Worm (Caenorhabditis elegans) whole organism, L4 larva: ENCODE data around the gene F42A9.6.

Experiments used
- F10B5.3 ChIP-seq: sonication (generic microtip); optimal IDR thresholded peaks from 2 replicates; lab custom pipeline; 2016; ENCODE audit warnings: mild to moderate bottlenecking, missing genetic modification characterization, missing compliant biosample characterization
- F26F4.8 ChIP-seq: fragments of 200-800 bp; sonication (Bioruptor generic); conservative IDR thresholded peaks from 2 replicates; pipeline ENCODE4 v1.3.6; 2022; ENCODE audit warnings: missing genetic modification characterization, missing compliant biosample characterization
- R02D3.7 ChIP-seq: fragments of 150-350 bp; sonication (generic microtip); optimal IDR thresholded peaks from 3 replicates; lab custom pipeline; 2014; ENCODE audit warnings: missing biosample characterization, missing genetic modification characterization
- T20F7.1 ChIP-seq: fragments of 200-800 bp; sonication (Bioruptor generic); optimal IDR thresholded peaks from 2 replicates; lab custom pipeline; 2018; ENCODE audit warnings: mild to moderate bottlenecking, missing genetic modification characterization, missing compliant biosample characterization
- T26A8.4 ChIP-seq: fragments of 200-800 bp; sonication (Bioruptor generic); IDR thresholded peaks from 2 replicates; pipeline ENCODE4 v1.3.6; 2022; ENCODE audit warnings: missing genetic modification characterization, missing compliant biosample characterization
- Y48G9A.11 ChIP-seq: fragments of 200-800 bp; sonication (Bioruptor generic); IDR thresholded peaks from 2 replicates; pipeline ENCODE4 v1.3.6; 2022; ENCODE audit warnings: missing genetic modification reagents, missing genetic modification characterization, missing compliant biosample characterization
- ZK337.2 ChIP-seq: fragments of 200-800 bp; sonication (Bioruptor generic); IDR thresholded peaks from 2 replicates; pipeline ENCODE4 v1.3.6; 2022; ENCODE audit warnings: missing genetic modification reagents, missing genetic modification characterization, missing compliant biosample characterization
- ZK546.5 ChIP-seq, 2 experiments: sonication (generic microtip); optimal IDR thresholded peaks; 2 replicates each; lab custom pipeline; 2017; ENCODE audit warnings: missing biosample characterization in 2 of 2, missing genetic modification characterization in 2 of 2
- aha-1 ChIP-seq: fragments of 150-350 bp; peaks from one replicate; lab custom pipeline; 2014; ENCODE audit warnings: missing biosample characterization, missing genetic modification characterization
- ama-1 ChIP-seq: fragments of 150-350 bp; optimal IDR thresholded peaks from 2 replicates; lab custom pipeline; 2014; ENCODE audit warnings: inconsistent platforms, mixed read lengths
- attf-4 ChIP-seq: sonication (generic microtip); optimal IDR thresholded peaks from 3 replicates; lab custom pipeline; 2017; ENCODE audit warnings: missing biosample characterization, missing genetic modification characterization
- ceh-32 ChIP-seq: sonication (generic microtip); optimal IDR thresholded peaks from 2 replicates; lab custom pipeline; 2016; ENCODE audit warnings: mild to moderate bottlenecking, missing genetic modification characterization, missing compliant biosample characterization; ENCODE audit not compliant: poor library complexity
- ceh-44 ChIP-seq: fragments of 200-800 bp; sonication (Bioruptor generic); IDR thresholded peaks from 2 replicates; pipeline ENCODE4 v1.3.6; 2022; ENCODE audit warnings: missing genetic modification reagents, missing genetic modification characterization, missing compliant biosample characterization
- ctbp-1 ChIP-seq: fragments of 200-800 bp; sonication (Bioruptor generic); IDR thresholded peaks from 2 replicates; pipeline ENCODE4 v1.3.6; 2022; ENCODE audit warnings: missing genetic modification reagents, missing genetic modification characterization, missing compliant biosample characterization
- daf-12 ChIP-seq: fragments of 150-350 bp; optimal IDR thresholded peaks from 2 replicates; lab custom pipeline; 2014; ENCODE audit warnings: missing biosample characterization, missing genetic modification reagents, missing genetic modification characterization
- daf-19 ChIP-seq: fragments of 200-800 bp; sonication (Bioruptor generic); conservative IDR thresholded peaks from 2 replicates; pipeline ENCODE4 v1.3.6; 2022; ENCODE audit warnings: missing genetic modification characterization, missing compliant biosample characterization
- dmd-6 ChIP-seq: fragments of 200-800 bp; sonication (Bioruptor generic); IDR thresholded peaks from 2 replicates; pipeline ENCODE4 v1.3.6; 2022; ENCODE audit warnings: missing genetic modification reagents, missing genetic modification characterization, missing compliant biosample characterization
- dmd-9 ChIP-seq: fragments of 200-800 bp; sonication (Bioruptor generic); IDR thresholded peaks from 2 replicates; pipeline ENCODE4 v1.3.6; 2022; ENCODE audit warnings: missing genetic modification reagents, missing genetic modification characterization, missing compliant biosample characterization
- egl-27 ChIP-seq: sonication (generic microtip); optimal IDR thresholded peaks from 3 replicates; lab custom pipeline; 2017; ENCODE audit warnings: missing biosample characterization, missing genetic modification reagents, missing genetic modification characterization
- fkh-10 ChIP-seq: fragments of 150-350 bp; optimal IDR thresholded peaks from 2 replicates; lab custom pipeline; 2014; ENCODE audit warnings: missing biosample characterization, missing genetic modification reagents, missing genetic modification characterization
- fos-1 ChIP-seq: fragments of 150-350 bp; optimal IDR thresholded peaks from 2 replicates; lab custom pipeline; 2014; ENCODE audit warnings: missing biosample characterization, missing genetic modification characterization
- hif-1 ChIP-seq, 2 experiments: sonication (generic microtip); optimal IDR thresholded peaks; 2 replicates each; lab custom pipeline; 2016 to 2017; ENCODE audit warnings: missing compliant biosample characterization in 2 of 2, missing genetic modification characterization in 2 of 2, missing genetic modification reagents in 2 of 2, missing genotype in 2 of 2, mild to moderate bottlenecking in 1 of 2
- hlh-11 ChIP-seq: fragments of 200-800 bp; sonication (Bioruptor generic); optimal IDR thresholded peaks from 2 replicates; lab custom pipeline; 2018; ENCODE audit warnings: mild to moderate bottlenecking, missing genetic modification characterization, missing compliant biosample characterization
- lin-15B ChIP-seq: fragments of 150-350 bp; sonication (generic microtip); optimal IDR thresholded peaks from 3 replicates; lab custom pipeline; 2014; ENCODE audit warnings: missing biosample characterization, missing genetic modification characterization
- lin-39 ChIP-seq: fragments of 150-350 bp; optimal IDR thresholded peaks from 2 replicates; lab custom pipeline; 2014; ENCODE audit warnings: missing biosample characterization, missing genetic modification reagents, missing genetic modification characterization
- madf-5 ChIP-seq, 2 experiments: fragments of 200-800 bp; sonication (Bioruptor generic); IDR thresholded peaks; 2 replicates each; pipeline ENCODE4 v1.3.6; 2022; ENCODE audit warnings: missing compliant biosample characterization in 2 of 2, missing genetic modification characterization in 2 of 2
- madf-9 ChIP-seq: fragments of 200-800 bp; sonication (Bioruptor generic); conservative IDR thresholded peaks from 2 replicates; pipeline ENCODE4 v1.3.6; 2022; ENCODE audit warnings: missing genetic modification reagents, missing genetic modification characterization, missing compliant biosample characterization
- mdl-1 ChIP-seq, 2 experiments: fragments of 150-350 bp in 1 of 2; sonication (generic microtip) in 1 of 2; optimal IDR thresholded peaks; 2 replicates each; lab custom pipeline; 2014 to 2017; ENCODE audit warnings: missing biosample characterization in 2 of 2, missing genetic modification characterization in 2 of 2
- mes-2 ChIP-seq: sonication (generic microtip); optimal IDR thresholded peaks from 2 replicates; lab custom pipeline; 2016; ENCODE audit warnings: missing genotype, mild to moderate bottlenecking, missing genetic modification characterization, missing compliant biosample characterization; ENCODE audit not compliant: poor library complexity, severe bottlenecking
- nhr-10 ChIP-seq: fragments of 150-350 bp; optimal IDR thresholded peaks from 2 replicates; lab custom pipeline; 2014; ENCODE audit warnings: missing biosample characterization, missing genetic modification characterization
- nhr-237 ChIP-seq: sonication (generic microtip); optimal IDR thresholded peaks from 2 replicates; lab custom pipeline; 2017; ENCODE audit warnings: missing biosample characterization, missing genetic modification characterization
- nhr-41 ChIP-seq: fragments of 200-800 bp; sonication (Bioruptor generic); IDR thresholded peaks from 2 replicates; pipeline ENCODE4 v1.3.6; 2022; ENCODE audit warnings: missing genetic modification reagents, missing genetic modification characterization, missing compliant biosample characterization
- nhr-6 ChIP-seq: fragments of 150-350 bp; optimal IDR thresholded peaks from 2 replicates; lab custom pipeline; 2014; ENCODE audit warnings: missing biosample characterization, missing genetic modification characterization
- nhr-76 ChIP-seq: fragments of 150-350 bp; optimal IDR thresholded peaks from 2 replicates; lab custom pipeline; 2014; ENCODE audit warnings: missing biosample characterization, missing genetic modification characterization
- nhr-77 ChIP-seq: fragments of 150-350 bp; optimal IDR thresholded peaks from 2 replicates; lab custom pipeline; 2014; ENCODE audit warnings: missing biosample characterization, missing genetic modification characterization
- set-16 ChIP-seq: fragments of 200-800 bp; sonication (Bioruptor generic); IDR thresholded peaks from 2 replicates; pipeline ENCODE4 v1.3.6; 2022; ENCODE audit warnings: missing genetic modification reagents, missing genetic modification characterization, missing compliant biosample characterization
- skn-1 ChIP-seq: fragments of 150-350 bp; optimal IDR thresholded peaks from 2 replicates; lab custom pipeline; 2014; ENCODE audit warnings: missing biosample characterization, missing genetic modification characterization
- spr-3 ChIP-seq: fragments of 200-800 bp; sonication (Bioruptor generic); optimal IDR thresholded peaks from 2 replicates; lab custom pipeline; 2018; ENCODE audit warnings: mild to moderate bottlenecking, missing genetic modification characterization, missing compliant biosample characterization
- tra-1 ChIP-seq: fragments of 200-800 bp; sonication (Bioruptor generic); IDR thresholded peaks from 2 replicates; pipeline ENCODE4 v1.3.6; 2022; ENCODE audit warnings: missing genetic modification reagents, missing genetic modification characterization, missing compliant biosample characterization
- unc-39 ChIP-seq: sonication (generic microtip); optimal IDR thresholded peaks from 2 replicates; lab custom pipeline; 2017; ENCODE audit warnings: missing biosample characterization, missing genetic modification characterization
- unc-62 ChIP-seq, 3 experiments: fragments of 150-350 bp in 1 of 3; sonication (generic microtip); optimal IDR thresholded peaks in 2 of 3; peaks in 1 of 3; 1 replicate in 1 of 3; 2 replicates in 2 of 3; lab custom pipeline; 2014 to 2017; ENCODE audit warnings: missing biosample characterization in 3 of 3, missing genetic modification characterization in 3 of 3, missing genetic modification reagents in 3 of 3, missing genotype in 1 of 3
- vab-7 ChIP-seq: fragments of 200-800 bp; sonication (Bioruptor generic); IDR thresholded peaks from 2 replicates; pipeline ENCODE4 v1.3.6; 2022; ENCODE audit warnings: missing genetic modification reagents, missing genetic modification characterization, missing compliant biosample characterization
- zfp-3 ChIP-seq: fragments of 200-800 bp; sonication (Bioruptor generic); conservative IDR thresholded peaks from 2 replicates; pipeline ENCODE4 v1.3.6; 2022; ENCODE audit warnings: missing genetic modification reagents, missing genetic modification characterization, missing compliant biosample characterization
- zip-2 ChIP-seq: fragments of 150-350 bp; optimal IDR thresholded peaks from 2 replicates; lab custom pipeline; 2014; ENCODE audit warnings: missing biosample characterization, missing genetic modification characterization
- ztf-11 ChIP-seq: fragments of 150-350 bp; optimal IDR thresholded peaks from 2 replicates; lab custom pipeline; 2014; ENCODE audit warnings: missing biosample characterization, missing genetic modification characterization

Gene F42A9.6

ce11 chrIV:8608934-8609333, at the start of gene F42A9.6:
F42A9.6 (plus strand) TSS chrIV:8609234.
- no peak for TF ChIP-seq madf-5 (GFP tag; IDR thresholded peaks at IDR 0.05; lab: Robert Waterston, UW)
- TF ChIP-seq fkh-10 = no peak
- no peak for TF ChIP-seq Y48G9A.11
- TF ChIP-seq fos-1 (tag; lab: Kevin White, UChicago) = no peak
- no peak for TF ChIP-seq R02D3.7 (tag; lab: Kevin White, UChicago)
- no peak for TF ChIP-seq tra-1 (GFP tag; lab: Robert Waterston, UW)
- TF ChIP-seq nhr-77 (tag; lab: Kevin White, UChicago) = no peak
- no peak for TF ChIP-seq spr-3 (GFP tag; lab: Kevin White, UChicago)
- TF ChIP-seq, all 104 proteins: peak for 0

- TF ChIP-seq egl-27 (tag; lab: Kevin White, UChicago) (no peak), daf-19 (GFP tag; lab: Robert Waterston, UW) (no peak), dmd-6 (no peak), F10B5.3 (no peak), vab-7 (GFP tag; lab: Robert Waterston, UW) (no peak), ceh-44 (GFP tag; lab: Robert Waterston, UW) (no peak), zfp-3 (GFP tag; lab: Robert Waterston, UW) (no peak), nhr-6 (tag; lab: Kevin White, UChicago) (no peak), ceh-32 (tag; lab: Kevin White, UChicago) (no peak), unc-39 (tag; lab: Kevin White, UChicago) (no peak), skn-1 (tag; lab: Kevin White, UChicago) (no peak), mes-2 (tag; lab: Kevin White, UChicago) (no peak), F26F4.8 (GFP tag; lab: Robert Waterston, UW) (no peak), madf-9 (no peak), T26A8.4 (GFP tag; lab: Robert Waterston, UW) (no peak), daf-12 (no peak), set-16 (GFP tag; lab: Robert Waterston, UW) (no peak), ctbp-1 (no peak), lin-39 (tag; lab: Kevin White, UChicago) (no peak)
These were observed 38.8 kb upstream of the F42A9.6 start, which contains the start of gene Y59H11AM.4 for ce11 chrIV:8570253-8570652. Y59H11AM.4 (minus strand) TSS chrIV:8570353.

- TF ChIP-seq nhr-76 (tag; lab: Kevin White, UChicago) (no peak), aha-1 (tag; lab: Kevin White, UChicago) (peak; percentile 10), Y48G9A.11 (no peak), nhr-41 (GFP tag; lab: Robert Waterston, UW) (no peak), ztf-11 (tag; lab: Kevin White, UChicago) (no peak), unc-62 (GFP tag; optimal IDR thresholded peaks at IDR 0.05 in 1 of 2; lab: Kevin White, UChicago) (peak in 1 of 2 experiments; percentile 92), unc-62 (tag; optimal IDR thresholded peaks at IDR 0.05; lab: Kevin White, UChicago) (no peak)
These were observed 38.3 kb upstream of the F42A9.6 start for ce11 chrIV:8570719-8571118.

ce11 chrIV:8571138-8571537, 37.9 kb upstream of the F42A9.6 start, which contains the start of gene Y59H11AM.1:
Y59H11AM.1 (plus strand) TSS chrIV:8571438.
- TF ChIP-seq mdl-1 (tag; optimal IDR thresholded peaks at IDR 0.05; lab: Kevin White, UChicago) (no peak), daf-12 (no peak), vab-7 (GFP tag; lab: Robert Waterston, UW) (no peak), attf-4 (tag; lab: Kevin White, UChicago) (no peak), Y48G9A.11 (no peak), lin-15B (tag; lab: Kevin White, UChicago) (no peak), ama-1 (lab: Kevin White, UChicago) (no peak), zip-2 (no peak), hlh-11 (tag; lab: Kevin White, UChicago) (no peak), nhr-237 (tag; lab: Kevin White, UChicago) (no peak), T20F7.1 (GFP tag; lab: Kevin White, UChicago) (no peak), ZK337.2 (no peak), nhr-77 (tag; lab: Kevin White, UChicago) (no peak), ZK546.5 (tag; optimal IDR thresholded peaks at IDR 0.05; lab: Kevin White, UChicago) (no peak), dmd-9 (GFP tag; lab: Robert Waterston, UW) (no peak), hif-1 (tag; optimal IDR thresholded peaks at IDR 0.05; lab: Kevin White, UChicago) (no peak), nhr-10 (tag; lab: Kevin White, UChicago) (no peak), zfp-3 (GFP tag; lab: Robert Waterston, UW) (no peak)
- TF ChIP-seq, all 104 proteins: peak for 0
